Worm (Caenorhabditis elegans): ENCODE measurements around the gene tpra-1.

tpra-1 gene

DNA sequence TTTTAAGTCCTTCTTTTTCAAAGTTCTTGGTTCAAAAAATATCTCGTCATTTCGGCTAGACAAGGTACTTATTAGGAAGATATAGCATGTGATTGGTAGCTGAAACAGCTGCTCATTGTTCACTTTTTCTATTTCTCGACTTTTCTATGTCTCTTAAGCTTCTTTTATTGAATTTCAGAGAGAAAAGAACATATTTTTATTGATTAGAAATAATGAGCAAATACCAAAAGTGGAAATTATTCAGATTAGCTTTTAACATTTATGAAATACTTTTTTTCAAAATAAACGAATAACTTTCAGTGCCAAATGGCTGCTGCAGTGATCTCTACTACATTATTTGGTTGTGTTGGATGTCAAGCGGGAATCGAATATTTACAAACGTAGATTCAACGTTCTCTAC lies 28.3 kb downstream of the tpra-1 start, which contains the start of gene nstp-1:
nstp-1 (plus strand) TSS at position 301 of the 400 bp plus-strand sequence.
- TF ChIP-seq nhr-28 (tag; optimal IDR thresholded peaks at IDR 0.05) (no peak), ceh-9 (tag; optimal IDR thresholded peaks at IDR 0.05) (no peak), elt-2 (tag; optimal IDR thresholded peaks at IDR 0.05) (no peak), ceh-28 (tag; optimal IDR thresholded peaks at IDR 0.05) (no peak), ztf-11 (tag; optimal IDR thresholded peaks at IDR 0.05) (no peak), unc-62 (GFP tag; optimal IDR thresholded peaks at IDR 0.05) (no peak), snpc-4 (tag; optimal IDR thresholded peaks at IDR 0.05) (no peak), ceh-16 (tag; optimal IDR thresholded peaks at IDR 0.05) (no peak), nhr-11 (tag; optimal IDR thresholded peaks at IDR 0.05) (no peak), nhr-23 (tag; optimal IDR thresholded peaks at IDR 0.05) (no peak), pqm-1 (tag; optimal IDR thresholded peaks at IDR 0.05) (no peak), fos-1 (tag; optimal IDR thresholded peaks at IDR 0.05) (no peak), nhr-237 (tag; optimal IDR thresholded peaks at IDR 0.05) (no peak), ceh-82 (tag; optimal IDR thresholded peaks at IDR 0.05) (no peak), eor-1 (tag; optimal IDR thresholded peaks at IDR 0.05) (no peak), nfya-1 (tag; optimal IDR thresholded peaks at IDR 0.05; ENCODE audit: insufficient read depth) (no peak), zag-1 (tag; optimal IDR thresholded peaks at IDR 0.05) (no peak)

DNA sequence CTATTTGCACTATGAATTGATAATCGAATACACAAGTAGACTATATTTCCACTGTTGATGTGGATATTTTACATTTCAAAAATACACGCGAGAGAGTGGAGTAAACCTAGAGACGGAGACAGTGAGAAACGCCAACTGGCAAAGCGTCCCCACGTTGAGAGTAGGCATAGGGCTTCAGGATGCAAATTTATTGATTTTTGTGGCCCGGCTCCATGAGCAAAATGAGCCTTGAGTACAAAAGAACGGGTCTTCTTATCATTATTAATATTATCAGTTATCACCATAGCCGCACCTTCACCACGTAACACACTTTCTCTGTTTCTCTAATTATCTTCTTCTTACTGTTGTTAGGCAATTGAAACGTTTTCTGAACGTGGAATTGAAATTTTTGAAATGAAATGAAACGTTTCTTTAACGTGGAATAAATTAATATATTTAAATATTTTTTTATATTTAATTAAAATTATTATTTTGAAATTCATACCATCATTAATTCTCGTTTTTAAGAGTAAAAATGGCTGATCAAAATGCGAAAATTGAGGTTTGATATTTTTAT lies 30.6 kb downstream of the tpra-1 start, which contains the start of gene bre-1:
bre-1 (plus strand) TSS at position 506 of the 556 bp plus-strand sequence.
- no peak for TF ChIP-seq pha-4 (tag; optimal IDR thresholded peaks at IDR 0.05)
- TF ChIP-seq ama-1 (optimal IDR thresholded peaks at IDR 0.05): no peak
- TF ChIP-seq elt-2 (tag; optimal IDR thresholded peaks at IDR 0.05): peak; percentile 74
- TF ChIP-seq lin-39 (tag; optimal IDR thresholded peaks at IDR 0.05): no peak
- no peak for TF ChIP-seq snpc-4 (tag; optimal IDR thresholded peaks at IDR 0.05)
- peak; percentile 23 for TF ChIP-seq nfya-1 (tag; optimal IDR thresholded peaks at IDR 0.05; ENCODE audit: insufficient read depth)
- no peak for TF ChIP-seq zag-1 (tag; optimal IDR thresholded peaks at IDR 0.05)
- TF ChIP-seq hmg-11 (tag; optimal IDR thresholded peaks at IDR 0.05): peak; percentile 63
- TF ChIP-seq eor-1 (tag; optimal IDR thresholded peaks at IDR 0.05): no peak

DNA sequence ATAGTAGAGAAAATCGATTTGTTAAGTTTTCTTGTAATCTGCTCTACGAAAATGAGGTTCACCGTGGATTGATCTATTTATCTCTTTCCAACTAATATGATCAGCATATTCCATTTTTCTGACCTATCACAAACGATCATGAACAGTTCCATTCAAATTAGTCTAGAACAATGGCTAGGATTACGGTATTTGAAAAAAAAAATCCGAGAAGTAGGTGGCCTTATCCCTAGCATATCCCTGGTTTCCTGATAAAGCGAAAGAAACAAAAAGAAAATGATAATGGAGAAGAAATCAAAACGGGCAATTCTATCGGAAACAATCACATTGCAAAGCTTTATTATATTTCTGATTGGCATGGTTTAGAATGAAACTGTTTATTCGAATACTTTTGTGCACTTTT lies 36.5 kb downstream of the tpra-1 start, which contains the start of gene mltn-12:
mltn-12 (plus strand) TSS at position 301 of the 400 bp plus-strand sequence.
- TF ChIP-seq daf-12 (tag; optimal IDR thresholded peaks at IDR 0.05): no peak
- TF ChIP-seq pha-4 (tag; optimal IDR thresholded peaks at IDR 0.05): no peak
- TF ChIP-seq ceh-82 (tag; optimal IDR thresholded peaks at IDR 0.05): no peak
- no peak for TF ChIP-seq egl-27 (tag; optimal IDR thresholded peaks at IDR 0.05)
- no peak for TF ChIP-seq lsy-12 (tag; optimal IDR thresholded peaks at IDR 0.05)
- TF ChIP-seq eor-1 (tag; optimal IDR thresholded peaks at IDR 0.05): no peak
- TF ChIP-seq tbx-2 (tag; optimal IDR thresholded peaks at IDR 0.05): no peak
- no peak for TF ChIP-seq nhr-28 (tag; optimal IDR thresholded peaks at IDR 0.05)

DNA sequence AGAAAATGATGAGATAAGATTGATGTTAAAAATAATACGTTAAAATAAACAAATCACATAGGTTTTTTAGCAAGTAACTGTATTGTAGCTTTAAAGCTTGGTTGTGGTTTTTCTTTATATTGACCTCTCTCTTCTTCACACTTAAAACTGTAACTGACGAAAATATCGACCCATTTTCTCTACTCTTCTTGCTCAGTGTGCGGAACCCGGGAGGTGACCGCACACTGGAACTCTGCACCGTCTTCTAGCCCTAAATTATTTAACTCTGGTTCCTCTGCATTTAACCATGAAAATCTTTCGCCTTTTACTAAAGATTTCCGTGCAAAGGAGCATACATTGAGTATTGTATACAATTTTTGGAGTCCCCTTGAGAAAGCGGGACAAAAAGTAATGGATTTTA lies 38.2 kb downstream of the tpra-1 start:
- TF ChIP-seq ZK546.5 (tag; optimal IDR thresholded peaks at IDR 0.05): no peak
- TF ChIP-seq elt-3 (tag; optimal IDR thresholded peaks at IDR 0.05): no peak
- TF ChIP-seq egl-27 (tag; optimal IDR thresholded peaks at IDR 0.05): no peak
- no peak for TF ChIP-seq lin-15B (tag; optimal IDR thresholded peaks at IDR 0.05)
- TF ChIP-seq nhr-77 (tag; optimal IDR thresholded peaks at IDR 0.05): no peak
- no peak for TF ChIP-seq ama-1 (optimal IDR thresholded peaks at IDR 0.05)
- no peak for TF ChIP-seq fkh-10 (GFP tag; optimal IDR thresholded peaks at IDR 0.05)
- no peak for TF ChIP-seq nhr-67 (tag; optimal IDR thresholded peaks at IDR 0.05)
- TF ChIP-seq jun-1 (tag; optimal IDR thresholded peaks at IDR 0.05): no peak
- no peak for TF ChIP-seq ceh-28 (tag; optimal IDR thresholded peaks at IDR 0.05)
- TF ChIP-seq hmg-11 (tag; optimal IDR thresholded peaks at IDR 0.05): no peak
- no peak for TF ChIP-seq nhr-25 (tag; optimal IDR thresholded peaks at IDR 0.05)
- TF ChIP-seq daf-12 (tag; optimal IDR thresholded peaks at IDR 0.05): no peak
- no peak for TF ChIP-seq tbx-2 (tag; optimal IDR thresholded peaks at IDR 0.05)

DNA sequence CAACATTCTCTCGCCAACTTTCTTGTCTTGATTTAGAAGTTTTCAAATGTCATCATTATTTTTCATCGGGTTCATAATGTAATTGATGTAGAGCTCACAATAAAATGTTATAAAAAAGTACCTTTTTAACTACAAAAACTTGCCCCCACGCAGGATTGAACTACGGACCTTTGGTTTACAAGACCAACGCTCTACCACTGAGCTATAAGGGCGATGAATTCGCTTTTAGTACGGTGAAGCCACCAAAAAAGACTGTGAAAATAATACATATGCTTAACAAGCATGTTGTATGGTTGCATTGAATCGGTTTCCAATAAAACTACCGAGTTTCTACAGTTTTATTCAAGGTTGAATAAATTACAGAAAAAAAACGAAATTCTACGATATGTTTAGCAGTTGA lies 44.4 kb downstream of the tpra-1 start:
- TF ChIP-seq elt-3 (tag; optimal IDR thresholded peaks at IDR 0.05) (no peak), ceh-82 (tag; optimal IDR thresholded peaks at IDR 0.05) (no peak), pha-4 (tag; optimal IDR thresholded peaks at IDR 0.05) (no peak), nhr-25 (tag; optimal IDR thresholded peaks at IDR 0.05) (no peak), ama-1 (optimal IDR thresholded peaks at IDR 0.05) (no peak), fkh-10 (GFP tag; optimal IDR thresholded peaks at IDR 0.05) (no peak), nfya-1 (tag; optimal IDR thresholded peaks at IDR 0.05; ENCODE audit: insufficient read depth) (no peak), zag-1 (tag; optimal IDR thresholded peaks at IDR 0.05) (no peak), nhr-77 (tag; optimal IDR thresholded peaks at IDR 0.05) (no peak), R02D3.7 (tag; optimal IDR thresholded peaks at IDR 0.05) (no peak), elt-2 (tag; optimal IDR thresholded peaks at IDR 0.05) (no peak), nhr-23 (tag; optimal IDR thresholded peaks at IDR 0.05) (no peak)

Measured in whole organism, L3 larva.